Worm (Caenorhabditis elegans) whole organism, early embryonic: ENCODE data around the gene nspc-17.
A peak's percentile ranks its signal among the peaks of the same experiment; 100 is the strongest.
"Not testable (repeated sequence)": the region's sequence is repeated elsewhere in the genome, so short reads cannot be mapped to it uniquely, and the experiment has no call there.

Source experiments
- B0310.2 ChIP-seq: sonication (generic microtip); optimal IDR thresholded peaks from 2 replicates; lab custom pipeline; 2016; ENCODE audit warnings: mild to moderate bottlenecking, missing genetic modification characterization, missing compliant biosample characterization
- F13C5.2 ChIP-seq: sonication (generic microtip); optimal IDR thresholded peaks from 2 replicates; lab custom pipeline; 2017; ENCODE audit warnings: mild to moderate bottlenecking, missing genetic modification characterization, inconsistent platforms, missing compliant biosample characterization
- aly-1 ChIP-seq: sonication (generic microtip); optimal IDR thresholded peaks from 2 replicates; lab custom pipeline; 2016; ENCODE audit warnings: missing genetic modification characterization, missing compliant biosample characterization
- ama-1 ChIP-seq: fragments of 150-350 bp; optimal IDR thresholded peaks from 2 replicates; lab custom pipeline; 2014
- ceh-13 ChIP-seq: fragments of 200-800 bp; sonication (Bioruptor generic); optimal IDR thresholded peaks from 2 replicates; lab custom pipeline; 2018; ENCODE audit warnings: mild to moderate bottlenecking, missing genetic modification characterization, missing compliant biosample characterization
- ceh-36 ChIP-seq: sonication (generic microtip); optimal IDR thresholded peaks from 2 replicates; lab custom pipeline; 2016; ENCODE audit warnings: missing genetic modification characterization, inconsistent platforms, missing compliant biosample characterization
- ets-7 ChIP-seq: sonication (generic microtip); optimal IDR thresholded peaks from 2 replicates; lab custom pipeline; 2016; ENCODE audit warnings: missing genotype, missing genetic modification characterization, missing compliant biosample characterization
- flt-1 ChIP-seq: fragments of 200-800 bp; sonication (Bioruptor generic); IDR thresholded peaks from 2 replicates; pipeline ENCODE4 v1.3.6; 2022; ENCODE audit warnings: missing genetic modification characterization, missing compliant biosample characterization
- hmbx-1 ChIP-seq: sonication (generic microtip); optimal IDR thresholded peaks from 2 replicates; lab custom pipeline; 2016; ENCODE audit warnings: mild to moderate bottlenecking, missing genetic modification characterization, missing compliant biosample characterization
- hmg-4 ChIP-seq: fragments of 200-800 bp; sonication (Bioruptor generic); optimal IDR thresholded peaks from 2 replicates; lab custom pipeline; 2018; ENCODE audit warnings: mild to moderate bottlenecking, missing genetic modification characterization, missing compliant biosample characterization
- hnd-1 ChIP-seq: sonication (generic microtip); optimal IDR thresholded peaks from 2 replicates; lab custom pipeline; 2016; ENCODE audit warnings: missing genetic modification characterization, missing compliant biosample characterization
- pes-1 ChIP-seq: fragments of 200-800 bp; sonication (Bioruptor generic); IDR thresholded peaks from 2 replicates; pipeline ENCODE4 v1.3.6; 2022; ENCODE audit warnings: missing genetic modification reagents, missing genetic modification characterization, missing compliant biosample characterization
- scrt-1 ChIP-seq: fragments of 200-800 bp; sonication (Bioruptor generic); IDR thresholded peaks from 2 replicates; pipeline ENCODE4 v1.3.6; 2022; ENCODE audit warnings: missing genetic modification characterization, missing compliant biosample characterization
- sea-1 ChIP-seq: fragments of 200-800 bp; sonication (Bioruptor generic); conservative IDR thresholded peaks from 2 replicates; pipeline ENCODE4 v1.3.6; 2022; ENCODE audit warnings: missing genetic modification characterization, missing compliant biosample characterization
- tbx-11 ChIP-seq: fragments of 200-800 bp; sonication (Bioruptor generic); IDR thresholded peaks from 2 replicates; pipeline ENCODE4 v1.3.6; 2022; ENCODE audit warnings: missing genetic modification characterization, missing compliant biosample characterization
- tbx-37 ChIP-seq: fragments of 200-800 bp; sonication (Bioruptor generic); conservative IDR thresholded peaks from 2 replicates; pipeline ENCODE4 v1.3.6; 2022; ENCODE audit warnings: missing genetic modification reagents, missing genetic modification characterization, missing compliant biosample characterization
- tra-4 ChIP-seq: sonication (generic microtip); optimal IDR thresholded peaks from 2 replicates; lab custom pipeline; 2017; ENCODE audit warnings: missing genetic modification characterization, missing compliant biosample characterization

The nspc-17 gene

DNA sequence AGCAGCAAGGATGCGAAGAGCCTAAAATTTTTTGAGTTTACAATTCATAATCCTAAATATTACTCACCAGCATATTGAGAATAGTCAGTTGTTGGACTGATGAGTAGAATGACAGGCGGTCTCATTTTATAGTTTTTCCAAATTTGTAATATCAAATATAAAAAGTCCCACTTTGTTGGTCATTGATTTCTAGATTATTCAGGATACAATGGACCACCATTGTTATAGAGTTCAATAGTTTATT is at the start of gene nspc-17:
Gene nspc-17, minus strand, starts transcription at position 101 of the 244 bp plus-strand sequence.
- TF ChIP-seq tra-4 (tag; lab: Kevin White, UChicago); flt-1 (GFP tag; lab: Robert Waterston, UW); ama-1: not testable (repeated sequence)

DNA sequence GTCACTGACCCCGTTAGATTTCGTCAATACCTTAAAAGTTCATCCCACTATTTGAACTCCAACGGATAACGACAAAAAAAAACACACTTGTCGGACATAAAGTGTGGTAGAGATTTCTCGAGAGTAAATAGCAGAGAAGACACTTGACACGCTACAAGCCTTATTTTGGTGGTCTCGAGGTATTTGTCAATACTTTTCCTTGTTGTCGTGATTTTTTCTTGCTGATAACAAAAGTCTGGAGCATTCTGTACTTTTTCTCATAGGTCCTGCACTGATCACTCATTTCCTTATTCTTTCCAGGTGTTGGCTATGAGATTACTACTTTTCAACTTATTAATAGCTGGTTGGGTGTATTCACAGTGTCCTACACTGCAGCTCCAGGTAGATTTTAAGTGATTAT is 47.4 kb upstream of the nspc-17 start, which contains the start of gene lron-1:
Gene lron-1, plus strand, starts transcription at position 301 of the 400 bp plus-strand sequence.
- no peak for TF ChIP-seq hnd-1 (tag; lab: Kevin White, UChicago)
- no peak for TF ChIP-seq ceh-36 (tag; lab: Kevin White, UChicago)
- no peak for TF ChIP-seq hmg-4
- TF ChIP-seq tbx-11 (GFP tag; lab: Robert Waterston, UW) = no peak
- TF ChIP-seq sea-1 (GFP tag; lab: Robert Waterston, UW) = no peak
- no peak for TF ChIP-seq tra-4 (tag; lab: Kevin White, UChicago)

DNA sequence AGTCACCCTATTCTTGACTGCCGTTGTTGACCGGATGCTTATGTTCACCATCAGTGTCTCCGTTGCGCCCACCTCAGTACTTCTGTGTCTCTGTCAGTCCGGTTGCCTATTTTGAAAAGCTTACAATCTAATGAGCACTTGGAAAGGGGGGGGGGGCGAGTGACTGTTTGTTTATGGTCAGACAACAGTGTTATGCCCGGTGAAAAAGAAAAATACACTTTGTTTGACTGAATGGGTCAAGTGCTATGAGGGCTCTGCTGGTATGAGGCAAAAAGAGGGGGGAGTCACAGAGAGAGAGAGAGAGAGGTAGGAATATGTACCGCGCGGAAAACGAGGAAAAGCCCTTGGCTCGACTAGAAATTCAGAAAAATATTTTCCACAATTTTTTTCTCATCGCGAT is 46.3 kb upstream of the nspc-17 start:
- no peak for TF ChIP-seq sea-1 (GFP tag; lab: Robert Waterston, UW)
- no peak for TF ChIP-seq ceh-13 (GFP tag; lab: Kevin White, UChicago)
- TF ChIP-seq ets-7 (tag; lab: Kevin White, UChicago) = no peak
- TF ChIP-seq pes-1 = no peak
- no peak for TF ChIP-seq tbx-37 (GFP tag; lab: Robert Waterston, UW)
- TF ChIP-seq hnd-1 (tag; lab: Kevin White, UChicago) = no peak
- TF ChIP-seq flt-1 (GFP tag; lab: Robert Waterston, UW) = no peak
- no peak for TF ChIP-seq ceh-36 (tag; lab: Kevin White, UChicago)
- no peak for TF ChIP-seq F13C5.2 (tag; lab: Kevin White, UChicago)
- TF ChIP-seq tra-4 (tag; lab: Kevin White, UChicago) = no peak
- no peak for TF ChIP-seq hmbx-1
- TF ChIP-seq aly-1 (tag; lab: Kevin White, UChicago) = no peak

DNA sequence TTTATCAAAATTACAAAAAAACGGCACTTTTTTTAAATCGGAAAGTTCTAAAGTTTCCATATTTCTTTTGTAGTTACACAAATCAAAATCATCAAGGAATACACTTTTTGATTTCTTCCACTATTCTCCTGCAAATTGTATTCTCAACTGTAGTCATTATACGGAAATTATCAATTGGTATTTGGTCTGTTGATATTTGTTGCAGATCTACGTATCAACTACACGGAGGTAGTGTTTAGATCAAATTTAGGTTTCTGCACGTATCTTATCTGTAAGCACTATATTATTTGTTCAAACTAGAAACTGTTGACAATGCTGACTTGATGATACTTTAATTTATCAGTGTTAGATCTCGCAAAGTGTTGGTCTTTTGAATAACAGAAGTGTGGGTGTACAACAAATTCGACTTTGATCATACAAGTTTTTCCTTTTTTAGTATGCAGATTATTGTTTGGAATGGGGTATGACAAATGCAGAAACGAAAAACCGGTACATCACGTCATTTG is 43.3 kb upstream of the nspc-17 start:
- TF ChIP-seq tra-4 (tag; lab: Kevin White, UChicago) (no peak), ceh-13 (GFP tag; lab: Kevin White, UChicago) (no peak), ceh-36 (tag; lab: Kevin White, UChicago) (no peak)

- TF ChIP-seq tbx-37 (GFP tag; lab: Robert Waterston, UW) (no peak), ets-7 (tag; lab: Kevin White, UChicago) (no peak), hmbx-1 (no peak), tbx-11 (GFP tag; lab: Robert Waterston, UW) (no peak), ceh-36 (tag; lab: Kevin White, UChicago) (no peak), hmg-4 (no peak), sea-1 (GFP tag; lab: Robert Waterston, UW) (no peak), tra-4 (tag; lab: Kevin White, UChicago) (no peak), F13C5.2 (tag; lab: Kevin White, UChicago) (no peak), pes-1 (no peak), flt-1 (GFP tag; lab: Robert Waterston, UW) (no peak), hnd-1 (tag; lab: Kevin White, UChicago) (no peak), B0310.2 (tag; lab: Kevin White, UChicago) (no peak), aly-1 (tag; lab: Kevin White, UChicago) (no peak)
These were observed 41.1 kb upstream of the nspc-17 start for ce11 chrX:14566047-14566446.

ce11 chrX:14565245-14565644 is 40.3 kb upstream of the nspc-17 start:
- no peak for TF ChIP-seq pes-1
- TF ChIP-seq ceh-36 (tag; lab: Kevin White, UChicago) = no peak
- no peak for TF ChIP-seq ets-7 (tag; lab: Kevin White, UChicago)
- TF ChIP-seq ceh-13 (GFP tag; lab: Kevin White, UChicago) = no peak

DNA sequence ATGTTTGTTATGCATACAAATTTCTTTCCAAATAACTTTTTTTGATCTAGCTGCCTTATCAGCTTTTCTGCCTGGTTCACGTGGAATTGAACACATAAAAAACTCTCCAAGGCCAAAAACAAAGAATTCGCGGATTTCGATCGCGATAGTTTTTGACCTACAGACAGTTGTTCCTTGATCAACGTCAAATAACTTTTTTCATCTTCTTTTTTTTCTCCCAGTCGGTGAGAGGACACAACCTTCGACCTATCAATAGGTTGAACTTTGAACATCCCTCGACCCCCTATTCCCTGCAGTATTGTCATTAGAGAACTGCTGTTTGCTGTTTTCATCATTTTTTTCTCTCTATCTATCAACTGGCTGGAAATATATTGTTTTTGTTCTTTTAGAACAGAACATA is 38.8 kb upstream of the nspc-17 start:
- TF ChIP-seq scrt-1 = no peak
- no peak for TF ChIP-seq sea-1 (GFP tag; lab: Robert Waterston, UW)

ce11 chrX:14562286-14563086 is 37.5 kb upstream of the nspc-17 start:
- no peak for TF ChIP-seq sea-1 (GFP tag; lab: Robert Waterston, UW)

ce11 chrX:14561416-14561973 is 36.5 kb upstream of the nspc-17 start:
- TF ChIP-seq F13C5.2 (tag; lab: Kevin White, UChicago) (peak; percentile 12), hmg-4 (no peak)
